Worm (Caenorhabditis elegans): ENCODE data around the gene gldi-4.

The gldi-4 gene

DNA sequence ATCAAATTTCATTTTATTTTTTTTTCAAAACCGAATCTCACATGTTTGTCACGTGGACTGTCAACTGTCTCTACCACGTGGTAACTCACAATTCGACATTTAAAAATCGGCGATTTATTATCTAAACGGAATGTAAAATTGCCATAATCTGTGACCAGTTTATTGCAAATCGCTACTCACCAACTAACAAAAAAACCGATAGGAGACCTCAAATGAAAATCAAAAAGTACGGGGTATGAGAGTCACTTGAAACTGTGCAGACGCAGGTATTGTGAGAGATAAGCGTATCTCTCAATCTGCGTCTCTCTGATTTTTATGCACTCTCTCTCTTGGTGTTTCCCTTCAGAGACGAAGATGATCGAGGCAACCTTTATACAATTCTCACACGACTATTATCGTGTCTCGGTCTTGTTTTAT is 30.3 kb downstream of the gldi-4 start (continued):
- TF ChIP-seq nhr-12 (tag; optimal IDR thresholded peaks at IDR 0.05) = no peak
- TF ChIP-seq fkh-2 (tag; optimal IDR thresholded peaks at IDR 0.05) = no peak

- TF ChIP-seq elt-2 (tag; optimal IDR thresholded peaks at IDR 0.05) (peak; percentile 59), pqm-1 (tag; optimal IDR thresholded peaks at IDR 0.05) (peak; percentile 19), pha-4 (tag; optimal IDR thresholded peaks at IDR 0.05) (peak; percentile 54), egl-5 (tag; optimal IDR thresholded peaks at IDR 0.05) (no peak), lsy-12 (tag; optimal IDR thresholded peaks at IDR 0.05) (peak; percentile 41), nhr-23 (tag; optimal IDR thresholded peaks at IDR 0.05) (peak; percentile 50), snpc-4 (tag; optimal IDR thresholded peaks at IDR 0.05) (no peak), fos-1 (tag; optimal IDR thresholded peaks at IDR 0.05) (no peak)
These were observed 31.3 kb downstream of the gldi-4 start for ce11 chrIV:7048637-7049245.

DNA sequence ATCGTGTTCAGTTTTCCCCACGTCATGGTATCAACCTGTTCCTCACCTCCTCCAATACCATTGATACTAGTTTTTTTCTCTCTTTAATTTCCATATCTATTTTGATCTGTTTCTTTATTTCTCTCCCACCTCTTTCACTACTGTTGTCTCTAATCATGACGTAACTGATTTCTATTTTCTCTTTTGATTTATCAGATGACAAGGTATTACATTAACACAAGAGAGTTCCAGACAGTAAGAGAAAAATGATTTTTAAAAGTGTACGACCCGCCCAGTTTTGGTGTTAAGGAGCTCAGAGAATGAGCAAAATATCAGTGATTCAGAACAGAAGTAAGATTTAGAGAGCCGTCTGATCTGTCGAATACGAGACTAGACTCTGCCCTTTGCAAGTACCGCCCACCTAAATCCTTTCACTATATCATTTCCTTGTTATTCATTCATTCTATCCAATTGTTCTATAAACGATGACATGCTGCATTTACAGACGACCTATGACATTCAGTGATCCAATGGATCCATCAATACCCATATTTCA is 32.3 kb downstream of the gldi-4 start, which contains the start of gene nhr-105:
Gene nhr-105, plus strand, starts transcription at position 485 of the 535 bp plus-strand sequence.
- peak; percentile 70 for TF ChIP-seq ceh-28 (tag; optimal IDR thresholded peaks at IDR 0.05)
- TF ChIP-seq nhr-23 (tag; optimal IDR thresholded peaks at IDR 0.05) = peak; percentile 74
- no peak for TF ChIP-seq skn-1 (tag; optimal IDR thresholded peaks at IDR 0.05)
- peak; percentile 39 for TF ChIP-seq nfya-1 (tag; optimal IDR thresholded peaks at IDR 0.05; ENCODE audit: insufficient read depth)
- TF ChIP-seq unc-39 (tag; optimal IDR thresholded peaks at IDR 0.05) = no peak
- no peak for TF ChIP-seq lin-15B (tag; optimal IDR thresholded peaks at IDR 0.05)
- no peak for TF ChIP-seq nhr-77 (tag; optimal IDR thresholded peaks at IDR 0.05)
- TF ChIP-seq lsy-12 (tag; optimal IDR thresholded peaks at IDR 0.05) = peak; percentile 44
- TF ChIP-seq jun-1 (tag; optimal IDR thresholded peaks at IDR 0.05) = peak; percentile 59
- TF ChIP-seq nhr-28 (tag; optimal IDR thresholded peaks at IDR 0.05) = no peak
- TF ChIP-seq ceh-16 (tag; optimal IDR thresholded peaks at IDR 0.05) = no peak
- TF ChIP-seq elt-1 (tag; optimal IDR thresholded peaks at IDR 0.05) = no peak
- TF ChIP-seq elt-2 (tag; optimal IDR thresholded peaks at IDR 0.05) = peak; percentile 86
- no peak for TF ChIP-seq lin-39 (tag; optimal IDR thresholded peaks at IDR 0.05)
- no peak for TF ChIP-seq ZK546.5 (tag; optimal IDR thresholded peaks at IDR 0.05)
- peak in 1 of 3 experiments; percentile 2 for TF ChIP-seq elt-3 (tag; optimal IDR thresholded peaks at IDR 0.05)
- no peak for TF ChIP-seq daf-12 (tag; optimal IDR thresholded peaks at IDR 0.05)
- no peak for TF ChIP-seq nhr-67 (tag; optimal IDR thresholded peaks at IDR 0.05)
- no peak for TF ChIP-seq egl-5 (tag; optimal IDR thresholded peaks at IDR 0.05)
- no peak for TF ChIP-seq mdl-1 (tag; optimal IDR thresholded peaks at IDR 0.05)
- no peak for TF ChIP-seq fos-1 (tag; optimal IDR thresholded peaks at IDR 0.05)
- TF ChIP-seq snpc-4 (tag; optimal IDR thresholded peaks at IDR 0.05) = peak; percentile 45
- no peak for TF ChIP-seq nhr-11 (tag; optimal IDR thresholded peaks at IDR 0.05)
- TF ChIP-seq nhr-43 (tag; optimal IDR thresholded peaks at IDR 0.05; ENCODE audit: poor library complexity, severe bottlenecking) = peak; percentile 55
- TF ChIP-seq pha-4 (tag; optimal IDR thresholded peaks at IDR 0.05) = peak; percentile 40
- TF ChIP-seq pqm-1 (tag; optimal IDR thresholded peaks at IDR 0.05) = peak; percentile 86
- TF ChIP-seq fkh-2 (tag; optimal IDR thresholded peaks at IDR 0.05) = no peak
- TF ChIP-seq egl-27 (tag; optimal IDR thresholded peaks at IDR 0.05) = peak; percentile 65
- no peak for TF ChIP-seq ztf-4 (tag; optimal IDR thresholded peaks at IDR 0.05)
- no peak for TF ChIP-seq zag-1 (tag; optimal IDR thresholded peaks at IDR 0.05)
- peak; percentile 46 for TF ChIP-seq unc-62 (GFP tag; optimal IDR thresholded peaks at IDR 0.05)
- peak; percentile 67 for TF ChIP-seq nhr-25 (tag; optimal IDR thresholded peaks at IDR 0.05)
- TF ChIP-seq ama-1 (optimal IDR thresholded peaks at IDR 0.05) = peak; percentile 71
- no peak for TF ChIP-seq ceh-82 (tag; optimal IDR thresholded peaks at IDR 0.05)
- no peak for TF ChIP-seq hmg-11 (tag; optimal IDR thresholded peaks at IDR 0.05)
- no peak for TF ChIP-seq mml-1 (tag; optimal IDR thresholded peaks at IDR 0.05)
- TF ChIP-seq ceh-9 (tag; optimal IDR thresholded peaks at IDR 0.05) = no peak
- TF ChIP-seq sea-2 (GFP tag; optimal IDR thresholded peaks at IDR 0.05) = no peak
- no peak for TF ChIP-seq eor-1 (tag; optimal IDR thresholded peaks at IDR 0.05)
- TF ChIP-seq ztf-11 (tag; optimal IDR thresholded peaks at IDR 0.05) = no peak
- no peak for TF ChIP-seq aly-2 (tag; optimal IDR thresholded peaks at IDR 0.05)
- TF ChIP-seq nhr-76 (tag; optimal IDR thresholded peaks at IDR 0.05) = no peak
- no peak for TF ChIP-seq nhr-237 (tag; optimal IDR thresholded peaks at IDR 0.05)
- peak; percentile 11 for TF ChIP-seq fkh-10 (GFP tag; optimal IDR thresholded peaks at IDR 0.05)
- no peak for TF ChIP-seq nhr-12 (tag; optimal IDR thresholded peaks at IDR 0.05)
- no peak for TF ChIP-seq R02D3.7 (tag; optimal IDR thresholded peaks at IDR 0.05)
- TF ChIP-seq tbx-2 (tag; optimal IDR thresholded peaks at IDR 0.05) = no peak
